Worm (Caenorhabditis elegans): ENCODE measurements around the gene avr-15.

DNA sequence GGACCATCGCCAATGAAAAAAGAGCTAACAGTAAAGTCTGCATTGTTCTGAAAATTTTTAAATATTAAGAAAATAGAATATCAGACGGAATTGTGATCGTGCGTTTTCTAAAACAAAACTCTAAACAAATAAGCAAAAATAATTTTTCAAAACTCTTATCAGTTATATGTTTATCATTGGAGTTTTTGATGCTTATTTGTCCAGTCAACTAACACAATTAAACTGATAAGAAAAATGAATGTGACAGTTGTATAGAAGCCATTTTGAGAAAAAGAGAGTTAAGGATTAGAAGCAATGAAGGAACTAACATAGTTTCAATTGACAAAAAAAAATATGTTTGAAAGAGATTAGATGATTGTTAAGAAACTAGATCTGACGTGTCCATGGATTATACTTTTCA, 19.2 kb upstream of the avr-15 start, which contains the start of gene ttr-44:
- TF ChIP-seq ctbp-1 (GFP tag; IDR thresholded peaks at IDR 0.05) (no peak), aly-2 (tag; optimal IDR thresholded peaks at IDR 0.05) (no peak), dpl-1 (GFP tag; optimal IDR thresholded peaks at IDR 0.05) (no peak), ama-1 (optimal IDR thresholded peaks at IDR 0.05) (no peak), unc-39 (tag; optimal IDR thresholded peaks at IDR 0.05) (no peak), nhr-237 (tag; optimal IDR thresholded peaks at IDR 0.05) (no peak)
